Fruit fly (Drosophila melanogaster): ENCODE data around the gene CG15594.

- TF ChIP-seq Myc (optimal IDR thresholded peaks at IDR 0.05), result no peak
- TF ChIP-seq h (optimal IDR thresholded peaks at IDR 0.05), result no peak
- TF ChIP-seq psq (optimal IDR thresholded peaks at IDR 0.05), result no peak
- TF ChIP-seq Sin3A (optimal IDR thresholded peaks at IDR 0.05), result no peak
- no peak for TF ChIP-seq ttk (optimal IDR thresholded peaks at IDR 0.05)
Measured at dm6 chr3R:6252809-6253208, 34.7 kb upstream of the CG15594 start.

Data from Kc167 (cell line).